Worm (Caenorhabditis elegans): ENCODE data around the gene nhr-9.

nhr-9 gene

DNA sequence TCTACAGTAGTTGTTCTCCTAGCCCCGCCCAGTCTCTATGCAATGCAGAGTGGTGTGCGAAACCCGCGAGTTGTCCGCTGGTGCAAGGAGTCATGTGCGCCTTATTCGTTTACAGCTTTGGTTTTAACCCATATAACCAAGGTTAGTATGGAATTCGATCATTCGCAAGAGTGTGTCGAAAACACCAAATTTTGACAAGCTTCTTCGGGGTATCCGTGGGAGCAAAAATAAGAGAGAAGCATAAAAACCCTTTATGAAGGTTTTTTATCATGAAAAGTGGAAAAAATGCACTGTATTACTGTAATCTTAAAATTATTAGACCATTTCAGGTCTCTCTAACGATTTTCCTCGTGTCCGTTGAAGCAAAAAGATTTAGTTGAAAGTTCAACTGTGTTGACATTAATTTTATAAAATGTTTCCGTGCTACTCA is 46.9 kb downstream of the nhr-9 start:
- TF ChIP-seq dao-5 (tag; optimal IDR thresholded peaks at IDR 0.05): no peak
- no peak for TF ChIP-seq W03F9.2 (tag; optimal IDR thresholded peaks at IDR 0.05)
- TF ChIP-seq him-1 (tag; optimal IDR thresholded peaks at IDR 0.05): no peak

DNA sequence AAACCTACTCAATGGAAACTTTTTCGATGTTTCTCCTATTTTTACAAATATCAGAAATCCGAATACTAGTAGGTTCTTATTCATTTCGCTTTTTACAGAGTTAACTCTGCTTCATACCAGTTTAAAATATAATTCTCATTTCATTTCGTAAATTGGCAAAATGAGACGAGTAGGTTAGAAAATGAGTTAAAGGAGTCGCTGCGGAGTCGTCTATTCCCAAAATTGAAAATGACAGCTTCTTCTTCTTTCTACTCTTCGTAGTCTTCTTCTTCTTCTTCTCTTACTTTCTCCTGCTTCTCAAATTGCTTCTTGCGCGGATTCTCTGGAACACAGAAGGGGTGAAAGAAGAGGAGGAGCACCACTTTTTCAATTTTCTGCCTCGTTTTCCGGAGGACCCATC is 49.5 kb downstream of the nhr-9 start, which contains the start of gene glr-2:
Gene glr-2 (minus strand): TSS at position 211 of the 400 bp plus-strand sequence.
- TF ChIP-seq W03F9.2 (tag; optimal IDR thresholded peaks at IDR 0.05) (no peak), him-1 (tag; optimal IDR thresholded peaks at IDR 0.05) (no peak), dao-5 (tag; optimal IDR thresholded peaks at IDR 0.05) (no peak)

DNA sequence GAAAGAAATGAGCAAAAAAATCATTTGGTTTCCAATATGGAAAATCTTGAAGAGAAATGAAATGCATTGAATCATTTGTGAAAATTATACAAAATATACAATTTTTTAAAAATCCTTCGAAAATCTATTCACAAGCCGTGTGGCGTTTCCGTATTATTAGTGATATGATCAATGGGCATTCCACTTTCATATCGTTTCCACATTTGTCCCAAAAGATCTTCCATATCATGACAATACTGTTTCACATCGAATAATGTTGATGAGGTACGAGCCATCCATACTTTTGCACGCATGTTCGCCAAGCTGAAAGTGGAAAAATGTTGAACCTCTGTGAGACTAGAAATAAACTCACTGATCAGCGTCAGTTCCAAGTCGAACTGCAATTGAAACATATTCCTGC is 51.1 kb downstream of the nhr-9 start:
- TF ChIP-seq W03F9.2 (tag; optimal IDR thresholded peaks at IDR 0.05) (no peak), him-1 (tag; optimal IDR thresholded peaks at IDR 0.05) (no peak), dao-5 (tag; optimal IDR thresholded peaks at IDR 0.05) (no peak)
